Worm (Caenorhabditis elegans): ENCODE results near the gene evl-20.

Gene evl-20

DNA sequence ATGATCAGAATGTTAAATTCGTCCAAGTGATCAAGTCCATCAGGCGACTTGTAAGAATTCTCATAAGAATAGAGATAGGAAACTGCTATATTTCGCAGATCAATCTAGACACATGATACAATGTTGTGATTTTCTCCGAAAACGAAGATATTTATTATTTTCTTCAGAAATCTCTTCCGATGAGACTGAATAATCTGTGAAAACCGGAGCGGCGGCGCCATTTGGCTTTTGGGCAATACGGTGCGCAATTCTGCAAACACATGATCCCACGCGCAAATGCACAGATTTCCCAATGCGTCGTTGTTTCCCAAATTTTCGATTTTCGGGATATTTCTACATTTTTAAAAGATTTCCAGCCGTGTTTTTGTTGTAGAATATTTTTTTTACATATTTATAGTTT, 1.9 kb upstream of the evl-20 start (continued):
- no peak for TF ChIP-seq lsy-12 (tag; optimal IDR thresholded peaks at IDR 0.05)
- no peak for TF ChIP-seq unc-39 (tag; optimal IDR thresholded peaks at IDR 0.05)
- TF ChIP-seq ceh-16 (tag; optimal IDR thresholded peaks at IDR 0.05), result no peak
- no peak for TF ChIP-seq daf-12 (tag; optimal IDR thresholded peaks at IDR 0.05)
- TF ChIP-seq fkh-10 (GFP tag; optimal IDR thresholded peaks at IDR 0.05), result no peak
- peak; percentile 19 for TF ChIP-seq elt-2 (tag; optimal IDR thresholded peaks at IDR 0.05)
- TF ChIP-seq skn-1 (tag; optimal IDR thresholded peaks at IDR 0.05), result no peak
- no peak for TF ChIP-seq aly-2 (tag; optimal IDR thresholded peaks at IDR 0.05)
- TF ChIP-seq eor-1 (tag; optimal IDR thresholded peaks at IDR 0.05), result no peak
- TF ChIP-seq ama-1 (optimal IDR thresholded peaks at IDR 0.05), result no peak
- TF ChIP-seq zag-1 (tag; optimal IDR thresholded peaks at IDR 0.05), result no peak
- no peak for TF ChIP-seq egl-5 (tag; optimal IDR thresholded peaks at IDR 0.05)
- no peak for TF ChIP-seq nhr-12 (tag; optimal IDR thresholded peaks at IDR 0.05)
- TF ChIP-seq nhr-28 (tag; optimal IDR thresholded peaks at IDR 0.05), result no peak
- TF ChIP-seq ceh-82 (tag; optimal IDR thresholded peaks at IDR 0.05), result no peak
- TF ChIP-seq mml-1 (tag; optimal IDR thresholded peaks at IDR 0.05), result no peak

DNA sequence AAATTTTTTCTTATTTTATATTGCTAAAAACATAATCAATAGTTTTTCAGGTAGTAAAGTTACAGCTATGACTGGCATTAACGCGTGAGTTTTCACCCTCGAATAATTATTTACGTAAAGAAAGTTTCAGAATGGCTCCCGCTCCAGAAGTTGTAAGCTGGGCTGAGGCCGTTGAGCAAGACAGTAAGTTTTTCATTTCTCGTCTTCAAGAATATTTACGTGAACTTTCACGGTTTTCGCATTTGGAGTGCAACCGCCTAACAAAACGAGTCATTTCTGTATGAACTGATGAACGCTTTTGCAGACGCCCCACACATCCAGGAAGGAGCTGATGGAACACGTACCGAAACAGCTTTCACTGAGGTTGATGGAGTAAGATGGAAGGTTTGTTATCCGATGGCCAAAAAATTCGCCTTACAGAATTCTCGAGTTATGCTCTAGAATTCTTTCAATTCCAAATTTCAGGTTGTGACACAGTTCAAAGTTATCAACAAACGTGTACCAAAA, 1.3 kb upstream of the evl-20 start, which contains the start of gene eif-3.G:
Gene eif-3.G (plus strand): TSS at position 51 of the 507 bp plus-strand sequence.
- TF ChIP-seq nhr-77 (tag; optimal IDR thresholded peaks at IDR 0.05) (no peak), tbx-2 (tag; optimal IDR thresholded peaks at IDR 0.05) (no peak), nhr-12 (tag; optimal IDR thresholded peaks at IDR 0.05) (no peak), nhr-76 (tag; optimal IDR thresholded peaks at IDR 0.05) (no peak), R02D3.7 (tag; optimal IDR thresholded peaks at IDR 0.05) (no peak), unc-62 (GFP tag; optimal IDR thresholded peaks at IDR 0.05) (no peak), ceh-16 (tag; optimal IDR thresholded peaks at IDR 0.05) (no peak), lin-15B (tag; optimal IDR thresholded peaks at IDR 0.05) (no peak), ztf-11 (tag; optimal IDR thresholded peaks at IDR 0.05) (no peak), lin-39 (tag; optimal IDR thresholded peaks at IDR 0.05) (no peak), elt-2 (tag; optimal IDR thresholded peaks at IDR 0.05) (no peak), pqm-1 (tag; optimal IDR thresholded peaks at IDR 0.05) (no peak), aly-2 (tag; optimal IDR thresholded peaks at IDR 0.05) (no peak), ama-1 (optimal IDR thresholded peaks at IDR 0.05) (no peak), zag-1 (tag; optimal IDR thresholded peaks at IDR 0.05) (no peak), lsy-12 (tag; optimal IDR thresholded peaks at IDR 0.05) (no peak), fkh-2 (tag; optimal IDR thresholded peaks at IDR 0.05) (no peak), elt-3 (tag; optimal IDR thresholded peaks at IDR 0.05) (no peak)

- no peak for TF ChIP-seq nfya-1 (tag; optimal IDR thresholded peaks at IDR 0.05; ENCODE audit: insufficient read depth)
- TF ChIP-seq ztf-4 (tag; optimal IDR thresholded peaks at IDR 0.05), result no peak
- no peak for TF ChIP-seq ceh-28 (tag; optimal IDR thresholded peaks at IDR 0.05)
- no peak for TF ChIP-seq tbx-2 (tag; optimal IDR thresholded peaks at IDR 0.05)
- TF ChIP-seq fkh-2 (tag; optimal IDR thresholded peaks at IDR 0.05), result no peak
- no peak for TF ChIP-seq unc-62 (GFP tag; optimal IDR thresholded peaks at IDR 0.05)
- no peak for TF ChIP-seq R02D3.7 (tag; optimal IDR thresholded peaks at IDR 0.05)
- TF ChIP-seq unc-39 (tag; optimal IDR thresholded peaks at IDR 0.05), result no peak
- no peak for TF ChIP-seq nhr-23 (tag; optimal IDR thresholded peaks at IDR 0.05)
- no peak for TF ChIP-seq egl-5 (tag; optimal IDR thresholded peaks at IDR 0.05)
- TF ChIP-seq lin-39 (tag; optimal IDR thresholded peaks at IDR 0.05), result no peak
- no peak for TF ChIP-seq ztf-11 (tag; optimal IDR thresholded peaks at IDR 0.05)
- TF ChIP-seq nhr-237 (tag; optimal IDR thresholded peaks at IDR 0.05), result no peak
- no peak for TF ChIP-seq lin-15B (tag; optimal IDR thresholded peaks at IDR 0.05)
- no peak for TF ChIP-seq nhr-43 (tag; optimal IDR thresholded peaks at IDR 0.05; ENCODE audit: poor library complexity, severe bottlenecking)
- TF ChIP-seq ama-1 (optimal IDR thresholded peaks at IDR 0.05), result no peak
- no peak for TF ChIP-seq mml-1 (tag; optimal IDR thresholded peaks at IDR 0.05)
These were observed 2.6 kb downstream of the evl-20 start, which contains the start of gene cut-3 for ce11 chrII:8446731-8447130. cut-3 (minus strand) TSS chrII:8446831.

- TF ChIP-seq sea-2 (GFP tag; optimal IDR thresholded peaks at IDR 0.05) (no peak), skn-1 (tag; optimal IDR thresholded peaks at IDR 0.05) (no peak), ceh-82 (tag; optimal IDR thresholded peaks at IDR 0.05) (no peak), fkh-2 (tag; optimal IDR thresholded peaks at IDR 0.05) (no peak), pha-4 (tag; optimal IDR thresholded peaks at IDR 0.05) (peak; percentile 55), aly-2 (tag; optimal IDR thresholded peaks at IDR 0.05) (no peak), lsy-12 (tag; optimal IDR thresholded peaks at IDR 0.05) (no peak), ama-1 (optimal IDR thresholded peaks at IDR 0.05) (no peak), eor-1 (tag; optimal IDR thresholded peaks at IDR 0.05) (no peak), jun-1 (tag; optimal IDR thresholded peaks at IDR 0.05) (peak; percentile 12), mml-1 (tag; optimal IDR thresholded peaks at IDR 0.05) (no peak), pqm-1 (tag; optimal IDR thresholded peaks at IDR 0.05) (peak; percentile 30), nhr-237 (tag; optimal IDR thresholded peaks at IDR 0.05) (no peak), fos-1 (tag; optimal IDR thresholded peaks at IDR 0.05) (no peak), fkh-10 (GFP tag; optimal IDR thresholded peaks at IDR 0.05) (no peak), nhr-67 (tag; optimal IDR thresholded peaks at IDR 0.05) (no peak), nhr-12 (tag; optimal IDR thresholded peaks at IDR 0.05) (no peak), R02D3.7 (tag; optimal IDR thresholded peaks at IDR 0.05) (no peak)
These were observed 5.6 kb downstream of the evl-20 start, which contains the start of gene F22B5.4 for ce11 chrII:8449660-8450118. F22B5.4 (plus strand) TSS chrII:8449710.

Measured in whole organism, L3 larva.